Worm (Caenorhabditis elegans) whole organism, late embryonic: ENCODE data around the gene Y4C6A.3.

Experiments used
- T23F11.4 ChIP-seq: fragments of 200-800 bp; sonication (Bioruptor generic); optimal IDR thresholded peaks from 2 replicates; lab custom pipeline; 2018; ENCODE audit warnings: mild to moderate bottlenecking, missing genetic modification characterization, missing compliant biosample characterization
- Y22D7AL.16 ChIP-seq: sonication (generic microtip); optimal IDR thresholded peaks from 2 replicates; lab custom pipeline; 2016; ENCODE audit warnings: missing genetic modification characterization, missing compliant biosample characterization
- ama-1 ChIP-seq: fragments of 150-350 bp; optimal IDR thresholded peaks from 2 replicates; lab custom pipeline; 2014
- ceh-45 ChIP-seq: fragments of 200-800 bp; sonication (Bioruptor generic); IDR thresholded peaks from 2 replicates; pipeline ENCODE4 v1.3.6; 2022; ENCODE audit warnings: missing genetic modification reagents, missing genetic modification characterization, missing compliant biosample characterization
- che-1 ChIP-seq: sonication (generic microtip); optimal IDR thresholded peaks from 2 replicates; lab custom pipeline; 2016; ENCODE audit warnings: mild to moderate bottlenecking, missing genetic modification characterization, missing compliant biosample characterization
- elt-2 ChIP-seq: sonication (generic microtip); optimal IDR thresholded peaks from 2 replicates; lab custom pipeline; 2016; ENCODE audit warnings: missing genetic modification reagents, missing genetic modification characterization, missing compliant biosample characterization
- elt-4 ChIP-seq: sonication (generic microtip); optimal IDR thresholded peaks from 2 replicates; lab custom pipeline; 2016; ENCODE audit warnings: missing genetic modification characterization, missing compliant biosample characterization
- madf-2 ChIP-seq: sonication (generic microtip); optimal IDR thresholded peaks from 2 replicates; lab custom pipeline; 2017; ENCODE audit warnings: missing genetic modification characterization, missing compliant biosample characterization
- nhr-11 ChIP-seq: fragments of 150-350 bp; optimal IDR thresholded peaks from 2 replicates; lab custom pipeline; 2014; ENCODE audit warnings: missing biosample characterization, missing genetic modification characterization
- pag-3 ChIP-seq: sonication (generic microtip); optimal IDR thresholded peaks from 2 replicates; lab custom pipeline; 2016; ENCODE audit warnings: missing compliant biosample characterization, missing genetic modification characterization, borderline replicate concordance
- ref-2 ChIP-seq: sonication (generic microtip); optimal IDR thresholded peaks from 2 replicates; lab custom pipeline; 2016; ENCODE audit warnings: missing genetic modification characterization, missing compliant biosample characterization
- ttx-3 ChIP-seq: sonication (generic microtip); optimal IDR thresholded peaks from 2 replicates; lab custom pipeline; 2016; ENCODE audit warnings: missing genetic modification reagents, missing genetic modification characterization, missing compliant biosample characterization

DNA sequence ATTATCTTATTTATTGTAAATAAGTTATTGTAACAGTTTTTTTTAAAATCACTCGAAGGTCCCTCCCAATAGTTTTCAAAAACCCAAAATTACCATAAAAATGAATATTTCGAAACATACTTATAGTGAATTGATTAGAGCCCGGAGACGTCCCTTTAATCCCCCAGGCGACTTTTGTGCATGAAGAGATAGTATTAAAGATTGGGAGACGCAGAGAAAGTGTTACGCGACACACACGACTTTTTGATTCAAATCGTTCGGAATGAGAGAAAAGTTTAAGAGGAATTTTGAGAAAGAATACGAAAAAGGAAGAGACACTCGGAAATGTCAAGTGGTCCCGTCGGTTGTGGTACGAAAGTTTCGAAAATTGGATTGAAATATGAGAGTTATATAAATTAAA, 37.2 kb upstream of the Y4C6A.3 start:
- no peak for TF ChIP-seq T23F11.4 (GFP tag; lab: Kevin White, UChicago)
- no peak for TF ChIP-seq ttx-3 (tag; lab: Kevin White, UChicago)
- TF ChIP-seq madf-2 (tag; lab: Kevin White, UChicago) = no peak
- no peak for TF ChIP-seq elt-2 (tag; lab: Kevin White, UChicago)
- no peak for TF ChIP-seq nhr-11
- no peak for TF ChIP-seq pag-3 (tag; lab: Kevin White, UChicago)
- TF ChIP-seq ama-1 (lab: Kevin White, UChicago) = no peak
- TF ChIP-seq elt-4 (tag; lab: Kevin White, UChicago) = no peak
- TF ChIP-seq che-1 (tag; lab: Kevin White, UChicago) = no peak
- no peak for TF ChIP-seq ceh-45 (GFP tag; lab: Robert Waterston, UW)
- TF ChIP-seq Y22D7AL.16 (tag; lab: Kevin White, UChicago) = no peak
- TF ChIP-seq ref-2 (tag; lab: Kevin White, UChicago) = no peak
